Worm (Caenorhabditis elegans) whole organism, young adult: Measurements from ENCODE around the gene nhr-38.

Experiments
- B0336.3 ChIP-seq: fragments of 200-800 bp; sonication (Bioruptor generic); IDR thresholded peaks from 2 replicates; pipeline ENCODE4 v1.3.6; 2022; ENCODE audit warnings: missing genetic modification characterization, missing compliant biosample characterization
- C06A6.2 ChIP-seq: fragments of 200-800 bp; sonication (Bioruptor generic); conservative IDR thresholded peaks from 2 replicates; pipeline ENCODE4 v1.3.6; 2022; ENCODE audit warnings: missing genetic modification characterization, missing compliant biosample characterization
- F23B12.7 ChIP-seq: sonication (generic microtip); optimal IDR thresholded peaks from 2 replicates; lab custom pipeline; 2017; ENCODE audit warnings: missing genetic modification characterization, mild to moderate bottlenecking, missing compliant biosample characterization, antibody characterized with exemption, moderate library complexity; ENCODE audit not compliant: insufficient read depth
- F33H1.4 ChIP-seq: fragments of 200-800 bp; sonication (Bioruptor generic); IDR thresholded peaks from 2 replicates; pipeline ENCODE4 v1.3.6; 2022; ENCODE audit warnings: missing genetic modification reagents, missing genetic modification characterization, missing compliant biosample characterization
- K11D2.4 ChIP-seq: fragments of 200-800 bp; sonication (Bioruptor generic); IDR thresholded peaks from 2 replicates; pipeline ENCODE4 v1.3.6; 2022; ENCODE audit warnings: missing genetic modification reagents, missing genetic modification characterization, missing compliant biosample characterization
- K12H6.12 ChIP-seq: fragments of 200-800 bp; sonication (Bioruptor generic); optimal IDR thresholded peaks from 2 replicates; lab custom pipeline; 2018; ENCODE audit warnings: mild to moderate bottlenecking, missing genetic modification characterization, missing compliant biosample characterization
- Y53G8AR.9 ChIP-seq: fragments of 200-800 bp; sonication (Bioruptor generic); conservative IDR thresholded peaks from 2 replicates; pipeline ENCODE4 v1.3.6; 2022; ENCODE audit warnings: missing genetic modification reagents, missing genetic modification characterization, missing compliant biosample characterization
- Y79H2A.3 ChIP-seq: fragments of 200-800 bp; sonication (Bioruptor generic); conservative IDR thresholded peaks from 2 replicates; pipeline ENCODE4 v1.3.6; 2022; ENCODE audit warnings: missing genetic modification reagents, missing genetic modification characterization, missing compliant biosample characterization
- akir-1 ChIP-seq: fragments of 200-800 bp; sonication (Bioruptor generic); optimal IDR thresholded peaks from 2 replicates; lab custom pipeline; 2018; ENCODE audit warnings: mild to moderate bottlenecking, missing genetic modification characterization, moderate library complexity, missing compliant biosample characterization
- ama-1 ChIP-seq, 3 experiments: fragments of 150-350 bp in 1 of 3; sonication (generic microtip) in 2 of 3; optimal IDR thresholded peaks; 2 replicates each; lab custom pipeline; 2014 to 2018; ENCODE audit warnings: missing biosample characterization in 2 of 3, missing genetic modification characterization in 2 of 3, missing genetic modification reagents in 2 of 3
- athp-1 ChIP-seq: sonication (generic microtip); optimal IDR thresholded peaks from 2 replicates; lab custom pipeline; 2017; ENCODE audit warnings: mild to moderate bottlenecking, missing genetic modification characterization, missing compliant biosample characterization
- attf-5 ChIP-seq: fragments of 200-800 bp; sonication (Bioruptor generic); optimal IDR thresholded peaks from 2 replicates; lab custom pipeline; 2018; ENCODE audit warnings: mild to moderate bottlenecking, missing genetic modification characterization, missing compliant biosample characterization
- attf-6 ChIP-seq: fragments of 200-800 bp; sonication (Bioruptor generic); IDR thresholded peaks from 2 replicates; pipeline ENCODE4 v1.3.6; 2022; ENCODE audit warnings: missing genetic modification reagents, missing genetic modification characterization, missing compliant biosample characterization
- ceh-91 ChIP-seq: fragments of 200-800 bp; sonication (Bioruptor generic); IDR thresholded peaks from 2 replicates; pipeline ENCODE4 v1.3.6; 2022; ENCODE audit warnings: missing genetic modification reagents, missing genetic modification characterization, missing compliant biosample characterization
- chd-7 ChIP-seq: sonication (generic microtip); optimal IDR thresholded peaks from 2 replicates; lab custom pipeline; 2016; ENCODE audit warnings: mild to moderate bottlenecking, missing genetic modification characterization, moderate library complexity, missing compliant biosample characterization
- dpff-1 ChIP-seq: sonication (generic microtip); optimal IDR thresholded peaks from 2 replicates; lab custom pipeline; 2017; ENCODE audit warnings: mild to moderate bottlenecking, missing genetic modification characterization, missing compliant biosample characterization
- efl-1 ChIP-seq: fragments of 150-350 bp; optimal IDR thresholded peaks from 2 replicates; lab custom pipeline; 2014; ENCODE audit warnings: missing biosample characterization, missing genetic modification reagents, missing genetic modification characterization
- egrh-3 ChIP-seq: fragments of 200-800 bp; sonication (Bioruptor generic); IDR thresholded peaks from 2 replicates; pipeline ENCODE4 v1.3.6; 2022; ENCODE audit warnings: missing genetic modification reagents, missing genetic modification characterization, missing compliant biosample characterization
- ekl-4 ChIP-seq: fragments of 200-800 bp; sonication (Bioruptor generic); IDR thresholded peaks from 2 replicates; pipeline ENCODE4 v1.3.6; 2022; ENCODE audit warnings: missing genetic modification reagents, missing genetic modification characterization, missing compliant biosample characterization
- ets-4 ChIP-seq: fragments of 200-800 bp; sonication (Bioruptor generic); optimal IDR thresholded peaks from 2 replicates; lab custom pipeline; 2018; ENCODE audit warnings: mild to moderate bottlenecking, missing genetic modification characterization, missing compliant biosample characterization
- gei-17 ChIP-seq: fragments of 200-800 bp; sonication (Bioruptor generic); optimal IDR thresholded peaks from 2 replicates; lab custom pipeline; 2018; ENCODE audit warnings: mild to moderate bottlenecking, missing genetic modification characterization, missing compliant biosample characterization
- hlh-26 ChIP-seq: fragments of 200-800 bp; sonication (Bioruptor generic); conservative IDR thresholded peaks from 2 replicates; pipeline ENCODE4 v1.3.6; 2022; ENCODE audit warnings: missing genetic modification reagents, missing genetic modification characterization, missing compliant biosample characterization
- hsf-1 ChIP-seq: fragments of 200-800 bp; sonication (Bioruptor generic); IDR thresholded peaks from 2 replicates; pipeline ENCODE4 v1.3.6; 2022; ENCODE audit warnings: missing genetic modification reagents, missing genetic modification characterization, missing compliant biosample characterization
- mcd-1 ChIP-seq: fragments of 200-800 bp; sonication (Bioruptor generic); IDR thresholded peaks from 2 replicates; pipeline ENCODE4 v1.3.6; 2022; ENCODE audit warnings: missing genetic modification reagents, missing genetic modification characterization, missing compliant biosample characterization
- mes-4 ChIP-seq: sonication (generic microtip); optimal IDR thresholded peaks from 2 replicates; lab custom pipeline; 2016; ENCODE audit warnings: missing genotype, missing genetic modification characterization, missing compliant biosample characterization
- mxl-1 ChIP-seq: sonication (generic microtip); optimal IDR thresholded peaks from 2 replicates; lab custom pipeline; 2016; ENCODE audit warnings: missing genetic modification characterization, missing compliant biosample characterization
- nhr-120 ChIP-seq: fragments of 200-800 bp; sonication (Bioruptor generic); IDR thresholded peaks from 2 replicates; pipeline ENCODE4 v1.3.6; 2022; ENCODE audit warnings: missing genetic modification characterization, missing compliant biosample characterization
- nhr-80 ChIP-seq: sonication (generic microtip); optimal IDR thresholded peaks from 2 replicates; lab custom pipeline; 2016; ENCODE audit warnings: missing genetic modification characterization, missing compliant biosample characterization
- nhr-90 ChIP-seq: sonication (generic microtip); optimal IDR thresholded peaks from 2 replicates; lab custom pipeline; 2016; ENCODE audit warnings: missing genotype, mild to moderate bottlenecking, missing genetic modification characterization, missing compliant biosample characterization
- pbrm-1 ChIP-seq: fragments of 200-800 bp; sonication (Bioruptor generic); IDR thresholded peaks from 2 replicates; pipeline ENCODE4 v1.3.6; 2022; ENCODE audit warnings: missing genetic modification reagents, missing genetic modification characterization, missing compliant biosample characterization
- rcor-1 ChIP-seq: fragments of 200-800 bp; sonication (Bioruptor generic); IDR thresholded peaks from 2 replicates; pipeline ENCODE4 v1.3.6; 2022; ENCODE audit warnings: missing genetic modification reagents, missing genetic modification characterization, missing compliant biosample characterization
- repo-1 ChIP-seq: sonication (generic microtip); optimal IDR thresholded peaks from 2 replicates; lab custom pipeline; 2017; ENCODE audit warnings: mild to moderate bottlenecking, missing genetic modification characterization, missing compliant biosample characterization
- snpc-1.1 ChIP-seq: sonication (generic microtip); optimal IDR thresholded peaks from 2 replicates; lab custom pipeline; 2017; ENCODE audit warnings: missing genetic modification characterization, mild to moderate bottlenecking, missing compliant biosample characterization, antibody characterized with exemption, moderate library complexity, missing genotype, missing genetic modification reagents; ENCODE audit not compliant: insufficient read depth
- snpc-1.3 ChIP-seq: sonication (generic microtip); optimal IDR thresholded peaks from 2 replicates; lab custom pipeline; 2017; ENCODE audit warnings: missing genetic modification characterization, mild to moderate bottlenecking, missing compliant biosample characterization, antibody characterized with exemption, moderate library complexity, missing genotype, missing genetic modification reagents; ENCODE audit not compliant: insufficient read depth
- snpc-3.4 ChIP-seq: sonication (generic microtip); optimal IDR thresholded peaks from 2 replicates; lab custom pipeline; 2017; ENCODE audit warnings: missing genetic modification characterization, mild to moderate bottlenecking, missing compliant biosample characterization, antibody characterized with exemption, moderate library complexity, missing genotype, missing genetic modification reagents
- snpc-4 ChIP-seq, 5 experiments: fragments of 150-350 bp in 1 of 5; sonication (generic microtip) in 4 of 5; optimal IDR thresholded peaks; 2 replicates each; lab custom pipeline; 2014 to 2018; ENCODE audit warnings: missing genetic modification characterization in 5 of 5, missing biosample characterization in 3 of 5, antibody characterized with exemption in 2 of 5, mild to moderate bottlenecking in 2 of 5, missing compliant biosample characterization in 2 of 5, missing genotype in 2 of 5, moderate library complexity in 2 of 5, missing genetic modification reagents in 1 of 5
- sptf-2 ChIP-seq: fragments of 200-800 bp; sonication (Bioruptor generic); optimal IDR thresholded peaks from 2 replicates; lab custom pipeline; 2018; ENCODE audit warnings: mild to moderate bottlenecking, missing genetic modification characterization, missing compliant biosample characterization
- tbx-9 ChIP-seq: sonication (generic microtip); optimal IDR thresholded peaks from 2 replicates; lab custom pipeline; 2016; ENCODE audit warnings: borderline replicate concordance, missing genetic modification characterization, inconsistent platforms, missing compliant biosample characterization
- unc-130 ChIP-seq: sonication (generic microtip); optimal IDR thresholded peaks from 2 replicates; lab custom pipeline; 2016; ENCODE audit warnings: missing genetic modification reagents, missing genetic modification characterization, missing compliant biosample characterization
- ztf-22 ChIP-seq: fragments of 200-800 bp; sonication (Bioruptor generic); optimal IDR thresholded peaks from 2 replicates; lab custom pipeline; 2018; ENCODE audit warnings: mild to moderate bottlenecking, missing genetic modification characterization, moderate library complexity, missing compliant biosample characterization

nhr-38 gene

DNA sequence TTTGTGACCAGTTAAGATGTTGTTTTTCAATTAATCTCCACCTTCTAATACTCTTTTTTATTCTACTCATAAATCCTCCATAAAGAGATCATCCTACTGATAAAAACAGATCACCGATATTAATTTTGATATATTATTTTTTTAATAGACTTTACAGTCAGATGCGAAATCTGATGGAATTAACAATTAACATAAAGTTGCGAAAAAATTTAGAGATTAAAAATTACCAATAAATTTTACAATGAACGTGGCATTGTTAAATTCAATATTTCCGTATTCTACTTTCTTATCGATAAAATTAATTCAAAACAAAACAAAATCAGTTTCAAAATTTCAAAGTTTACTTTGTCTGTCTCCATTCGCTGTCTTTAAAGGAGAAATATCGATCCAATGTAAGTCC is 2.8 kb downstream of the nhr-38 start, which contains the start of gene K01H12.4:
Gene K01H12.4, plus strand, starts transcription at position 301 of the 400 bp plus-strand sequence.
- TF ChIP-seq C06A6.2 (GFP tag; lab: Robert Waterston, UW): no peak
- TF ChIP-seq Y79H2A.3 (GFP tag; lab: Robert Waterston, UW): no peak
- TF ChIP-seq B0336.3 (GFP tag; lab: Robert Waterston, UW): no peak
- no peak for TF ChIP-seq F23B12.7 (tag; lab: Kevin White, UChicago)
- no peak for TF ChIP-seq ets-4 (GFP tag; lab: Kevin White, UChicago)
- no peak for TF ChIP-seq ztf-22 (GFP tag; lab: Kevin White, UChicago)
- no peak for TF ChIP-seq snpc-1.1
- TF ChIP-seq ekl-4 (GFP tag; lab: Robert Waterston, UW): no peak
- no peak for TF ChIP-seq efl-1 (GFP tag; lab: Kevin White, UChicago)
- TF ChIP-seq attf-6 (GFP tag; lab: Robert Waterston, UW): no peak
- TF ChIP-seq snpc-1.3 (tag; lab: Kevin White, UChicago): no peak
- TF ChIP-seq ceh-91 (GFP tag; lab: Robert Waterston, UW): no peak
- no peak for TF ChIP-seq rcor-1 (GFP tag; lab: Robert Waterston, UW)
- TF ChIP-seq ama-1 (optimal IDR thresholded peaks at IDR 0.05; lab: Kevin White, UChicago): no peak
- no peak for TF ChIP-seq ama-1 (GFP tag; optimal IDR thresholded peaks at IDR 0.05; lab: Kevin White, UChicago)

ce11 chrIV:9714264-9714663 is 4.3 kb downstream of the nhr-38 start:
- TF ChIP-seq repo-1 (tag; lab: Kevin White, UChicago): no peak
- no peak for TF ChIP-seq akir-1 (GFP tag; lab: Kevin White, UChicago)
- TF ChIP-seq gei-17 (GFP tag; lab: Kevin White, UChicago): no peak
- no peak for TF ChIP-seq ekl-4 (GFP tag; lab: Robert Waterston, UW)
- no peak for TF ChIP-seq sptf-2 (GFP tag; lab: Kevin White, UChicago)
- no peak for TF ChIP-seq F33H1.4 (GFP tag; lab: Robert Waterston, UW)
- TF ChIP-seq hsf-1 (GFP tag; lab: Robert Waterston, UW): no peak
- no peak for TF ChIP-seq hlh-26 (GFP tag; lab: Robert Waterston, UW)
- TF ChIP-seq F23B12.7 (tag; lab: Kevin White, UChicago): no peak
- TF ChIP-seq snpc-3.4 (tag; lab: Kevin White, UChicago): no peak
- TF ChIP-seq athp-1 (tag; lab: Kevin White, UChicago): no peak
- TF ChIP-seq snpc-1.1: no peak

DNA sequence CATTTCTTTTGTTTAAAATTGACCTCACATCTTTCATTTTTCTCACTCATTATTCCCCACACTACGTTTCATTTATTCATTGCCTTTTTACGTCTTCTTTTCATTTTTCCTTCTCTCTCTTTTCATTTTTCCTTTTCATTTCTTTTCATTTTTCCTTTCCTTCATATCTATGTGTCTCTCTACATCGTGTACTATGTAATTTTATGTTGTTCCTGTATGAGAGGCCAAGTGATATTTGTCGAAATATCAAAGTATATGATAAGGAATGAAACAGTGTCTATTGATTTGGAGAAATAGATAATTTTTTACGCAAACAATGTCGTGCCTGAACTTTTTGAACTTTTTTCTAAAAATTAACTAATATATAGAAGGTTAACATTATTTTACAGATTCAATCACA is 6.5 kb downstream of the nhr-38 start:
- TF ChIP-seq nhr-80 (tag; lab: Kevin White, UChicago) (peak; percentile 72), mes-4 (tag; lab: Kevin White, UChicago) (no peak), athp-1 (tag; lab: Kevin White, UChicago) (no peak)

- TF ChIP-seq egrh-3 (GFP tag; lab: Robert Waterston, UW): no peak
- no peak for TF ChIP-seq mxl-1
- no peak for TF ChIP-seq nhr-90 (tag; lab: Kevin White, UChicago)
- no peak for TF ChIP-seq dpff-1 (tag; lab: Kevin White, UChicago)
Observed at ce11 chrIV:9717844-9718243, 7.9 kb downstream of the nhr-38 start.

DNA sequence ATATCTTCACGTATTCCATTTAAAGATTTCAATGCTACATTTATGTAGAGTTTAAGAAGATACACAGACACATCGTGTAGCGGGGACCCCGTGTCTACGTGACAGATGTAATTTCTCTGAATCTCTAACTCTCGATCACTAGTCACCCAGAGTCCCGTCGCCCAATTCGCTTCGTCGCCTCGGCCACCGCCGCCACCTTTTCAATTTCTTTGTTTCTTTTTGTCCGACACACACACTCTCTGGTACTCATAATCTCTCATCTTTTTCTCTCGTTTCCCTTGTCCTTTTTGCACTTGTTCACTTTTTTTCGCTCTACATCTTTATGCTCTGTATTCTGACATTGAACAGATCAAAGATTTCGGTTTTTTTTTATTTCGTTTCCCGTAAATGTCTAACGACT is 8.4 kb downstream of the nhr-38 start:
- TF ChIP-seq K11D2.4: peak; percentile 35; the same call in 1 of the 2 replicates
- TF ChIP-seq pbrm-1 (GFP tag; lab: Robert Waterston, UW): peak; percentile 35; the same call in 1 of the 2 replicates
- TF ChIP-seq mcd-1 (GFP tag; lab: Robert Waterston, UW): peak; percentile 43; the same call in 1 of the 2 replicates
- TF ChIP-seq dpff-1 (tag; lab: Kevin White, UChicago): no peak
- TF ChIP-seq Y53G8AR.9 (GFP tag; lab: Robert Waterston, UW): 0 out of 2 replicates have a peak, but pooled peaks have one; percentile 22
- TF ChIP-seq unc-130: no peak
- peak; percentile 74 for TF ChIP-seq attf-5 (GFP tag; lab: Kevin White, UChicago)
- no peak for TF ChIP-seq tbx-9 (tag; lab: Kevin White, UChicago)
- TF ChIP-seq nhr-120: no peak
- no peak for TF ChIP-seq mes-4 (tag; lab: Kevin White, UChicago)
- TF ChIP-seq snpc-4 (GFP tag; optimal IDR thresholded peaks at IDR 0.05; lab: Kevin White, UChicago): no peak
- peak in 3 of 4 experiments; percentile 19 to 23 (median 21) for TF ChIP-seq snpc-4 (tag; optimal IDR thresholded peaks at IDR 0.05; lab: Kevin White, UChicago)
- peak; percentile 5 for TF ChIP-seq chd-7 (tag; lab: Kevin White, UChicago)
- no peak for TF ChIP-seq ceh-91 (GFP tag; lab: Robert Waterston, UW)
- TF ChIP-seq K12H6.12 (tag; lab: Kevin White, UChicago): peak; percentile 67
